Worm (Caenorhabditis elegans) whole organism, L4 larva: ENCODE data around the gene B0416.3.

Experiments used
- F44E2.7 ChIP-seq: fragments of 200-800 bp; sonication (Bioruptor generic); IDR thresholded peaks from 2 replicates; pipeline ENCODE4 v2.1.2; 2022; ENCODE audit warnings: missing genetic modification characterization, missing compliant biosample characterization
- F49E8.2 ChIP-seq: sonication (generic microtip); optimal IDR thresholded peaks from 2 replicates; lab custom pipeline; 2016; ENCODE audit warnings: missing compliant biosample characterization, mild to moderate bottlenecking, missing genetic modification characterization, borderline replicate concordance
- R02D3.7 ChIP-seq: fragments of 150-350 bp; sonication (generic microtip); optimal IDR thresholded peaks from 3 replicates; lab custom pipeline; 2014; ENCODE audit warnings: missing biosample characterization, missing genetic modification characterization
- Y105C5A.15 ChIP-seq: fragments of 200-800 bp; sonication (Bioruptor generic); IDR thresholded peaks from 2 replicates; pipeline ENCODE4 v1.3.6; 2022; ENCODE audit warnings: missing genetic modification characterization, missing compliant biosample characterization
- aha-1 ChIP-seq: fragments of 150-350 bp; peaks from one replicate; lab custom pipeline; 2014; ENCODE audit warnings: missing biosample characterization, missing genetic modification characterization
- arid-1 ChIP-seq: fragments of 200-800 bp; sonication (Bioruptor generic); conservative IDR thresholded peaks from 2 replicates; pipeline ENCODE4 v1.3.6; 2022; ENCODE audit warnings: missing genetic modification reagents, missing genetic modification characterization, missing compliant biosample characterization
- attf-4 ChIP-seq: sonication (generic microtip); optimal IDR thresholded peaks from 3 replicates; lab custom pipeline; 2017; ENCODE audit warnings: missing biosample characterization, missing genetic modification characterization
- ctbp-1 ChIP-seq: fragments of 200-800 bp; sonication (Bioruptor generic); IDR thresholded peaks from 2 replicates; pipeline ENCODE4 v1.3.6; 2022; ENCODE audit warnings: missing genetic modification reagents, missing genetic modification characterization, missing compliant biosample characterization
- daf-16 ChIP-seq, 3 experiments: sonication (generic microtip); optimal IDR thresholded peaks; 2 replicates each; lab custom pipeline; 2016 to 2017; ENCODE audit warnings: missing genetic modification characterization in 3 of 3, missing genetic modification reagents in 3 of 3, mild to moderate bottlenecking in 2 of 3, missing compliant biosample characterization in 2 of 3, missing biosample characterization in 1 of 3, moderate library complexity in 1 of 3
- dmd-8 ChIP-seq: fragments of 200-800 bp; sonication (Bioruptor generic); IDR thresholded peaks from 2 replicates; pipeline ENCODE4 v1.3.6; 2022; ENCODE audit warnings: missing genetic modification characterization, missing compliant biosample characterization
- dmd-9 ChIP-seq: fragments of 200-800 bp; sonication (Bioruptor generic); IDR thresholded peaks from 2 replicates; pipeline ENCODE4 v1.3.6; 2022; ENCODE audit warnings: missing genetic modification reagents, missing genetic modification characterization, missing compliant biosample characterization
- lin-29 ChIP-seq: fragments of 200-800 bp; sonication (Bioruptor generic); IDR thresholded peaks from 2 replicates; pipeline ENCODE4 v1.3.6; 2022; ENCODE audit warnings: missing genetic modification reagents, missing genetic modification characterization, missing compliant biosample characterization
- madf-5 ChIP-seq, 2 experiments: fragments of 200-800 bp; sonication (Bioruptor generic); IDR thresholded peaks; 2 replicates each; pipeline ENCODE4 v1.3.6; 2022; ENCODE audit warnings: missing compliant biosample characterization in 2 of 2, missing genetic modification characterization in 2 of 2
- pha-4 ChIP-seq, 2 experiments: fragments of 150-350 bp in 1 of 2; fragments of 200-800 bp in 1 of 2; sonication (Bioruptor generic) in 1 of 2; IDR thresholded peaks in 1 of 2; optimal IDR thresholded peaks in 1 of 2; 2 replicates each; pipeline versions ENCODE4 v1.3.6 to Lab custom; 2014 to 2022; ENCODE audit warnings: missing genetic modification characterization in 2 of 2, missing genetic modification reagents in 2 of 2, missing biosample characterization in 1 of 2, missing compliant biosample characterization in 1 of 2
- php-3 ChIP-seq: fragments of 200-800 bp; sonication (Bioruptor generic); IDR thresholded peaks from 2 replicates; pipeline ENCODE4 v1.3.6; 2022; ENCODE audit warnings: missing genetic modification reagents, missing genetic modification characterization, missing compliant biosample characterization
- pqm-1 ChIP-seq: sonication (generic microtip); optimal IDR thresholded peaks from 2 replicates; lab custom pipeline; 2017; ENCODE audit warnings: missing biosample characterization, missing genetic modification characterization
- skn-1 ChIP-seq: fragments of 150-350 bp; optimal IDR thresholded peaks from 2 replicates; lab custom pipeline; 2014; ENCODE audit warnings: missing biosample characterization, missing genetic modification characterization
- unc-39 ChIP-seq: sonication (generic microtip); optimal IDR thresholded peaks from 2 replicates; lab custom pipeline; 2017; ENCODE audit warnings: missing biosample characterization, missing genetic modification characterization
- zfp-3 ChIP-seq: fragments of 200-800 bp; sonication (Bioruptor generic); conservative IDR thresholded peaks from 2 replicates; pipeline ENCODE4 v1.3.6; 2022; ENCODE audit warnings: missing genetic modification reagents, missing genetic modification characterization, missing compliant biosample characterization
- ztf-11 ChIP-seq: fragments of 150-350 bp; optimal IDR thresholded peaks from 2 replicates; lab custom pipeline; 2014; ENCODE audit warnings: missing biosample characterization, missing genetic modification characterization

Gene B0416.3

DNA sequence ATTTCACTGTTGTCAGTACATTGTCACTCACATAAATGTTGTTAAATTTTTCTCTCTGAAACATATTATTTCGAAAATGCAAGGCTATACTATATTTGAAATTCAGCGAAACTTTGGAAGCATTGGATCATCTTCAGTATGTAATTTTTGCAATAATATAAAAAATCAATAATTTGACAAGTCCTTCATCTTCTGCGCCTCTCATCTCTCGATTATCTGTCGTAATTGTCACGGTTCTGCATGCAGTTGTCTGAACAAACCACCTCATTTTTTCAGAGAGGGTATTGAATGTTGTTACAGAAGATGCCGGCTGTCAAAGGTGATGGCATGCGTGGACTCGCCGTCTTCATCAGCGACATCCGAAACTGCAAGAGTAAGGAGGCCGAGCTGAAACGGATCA, 46.9 kb downstream of the B0416.3 start, which contains the start of gene apa-2:
apa-2 (plus strand) TSS at position 301 of the 400 bp plus-strand sequence.
- TF ChIP-seq pqm-1 (no peak), attf-4 (tag; lab: Kevin White, UChicago) (no peak), daf-16 (GFP tag; optimal IDR thresholded peaks at IDR 0.05; lab: Kevin White, UChicago) (no peak), daf-16 (tag; optimal IDR thresholded peaks at IDR 0.05; lab: Kevin White, UChicago) (no peak), F44E2.7 (GFP tag; lab: Robert Waterston, UW) (no peak), aha-1 (tag; lab: Kevin White, UChicago) (no peak), madf-5 (GFP tag; IDR thresholded peaks at IDR 0.05; lab: Robert Waterston, UW) (no peak), skn-1 (tag; lab: Kevin White, UChicago) (no peak), lin-29 (GFP tag; lab: Robert Waterston, UW) (no peak), pha-4 (GFP tag; IDR thresholded peaks at IDR 0.05; lab: Robert Waterston, UW) (no peak), pha-4 (tag; optimal IDR thresholded peaks at IDR 0.05; lab: Kevin White, UChicago) (no peak), dmd-8 (no peak), R02D3.7 (tag; lab: Kevin White, UChicago) (no peak), ctbp-1 (no peak), arid-1 (GFP tag; lab: Robert Waterston, UW) (no peak), unc-39 (tag; lab: Kevin White, UChicago) (no peak), Y105C5A.15 (GFP tag; lab: Robert Waterston, UW) (no peak), php-3 (no peak), ztf-11 (tag; lab: Kevin White, UChicago) (no peak), dmd-9 (GFP tag; lab: Robert Waterston, UW) (no peak), zfp-3 (no peak), F49E8.2 (tag; lab: Kevin White, UChicago) (no peak)
